Worm (Caenorhabditis elegans) whole organism, mixed stage, embryonic: ENCODE results near the gene C50F4.10.

Experiments used
- M03D4.4 ChIP-seq: sonication (generic microtip); optimal IDR thresholded peaks from 2 replicates; lab custom pipeline; 2017; ENCODE audit warnings: mild to moderate bottlenecking, missing genetic modification characterization, missing compliant biosample characterization
- bed-3 ChIP-seq: fragments of 200-800 bp; sonication (Bioruptor generic); optimal IDR thresholded peaks from 3 replicates; lab custom pipeline; 2018; ENCODE audit warnings: mild to moderate bottlenecking, missing genetic modification characterization, moderate library complexity, missing compliant biosample characterization
- blmp-1 ChIP-seq: fragments of 150-350 bp; optimal IDR thresholded peaks from 2 replicates; lab custom pipeline; 2014; ENCODE audit warnings: missing biosample characterization, missing genetic modification characterization
- ceh-39 ChIP-seq: fragments of 150-350 bp; optimal IDR thresholded peaks from 2 replicates; lab custom pipeline; 2014; ENCODE audit warnings: missing biosample characterization, missing genetic modification characterization
- ceh-43 ChIP-seq: fragments of 200-800 bp; sonication (Bioruptor generic); optimal IDR thresholded peaks from 2 replicates; lab custom pipeline; 2018; ENCODE audit warnings: mild to moderate bottlenecking, missing genetic modification characterization, moderate library complexity, missing compliant biosample characterization
- ceh-83 ChIP-seq: fragments of 200-800 bp; sonication (Bioruptor generic); optimal IDR thresholded peaks from 2 replicates; lab custom pipeline; 2018; ENCODE audit warnings: mild to moderate bottlenecking, missing genetic modification characterization, missing compliant biosample characterization
- ces-1 ChIP-seq: fragments of 150-350 bp; optimal IDR thresholded peaks from 2 replicates; lab custom pipeline; 2014; ENCODE audit warnings: missing biosample characterization, missing genetic modification reagents, missing genetic modification characterization
- cnd-1 ChIP-seq: fragments of 200-800 bp; sonication (Bioruptor generic); optimal IDR thresholded peaks from 2 replicates; lab custom pipeline; 2018; ENCODE audit warnings: mild to moderate bottlenecking, missing genetic modification characterization, missing compliant biosample characterization
- drap-1 ChIP-seq: fragments of 200-800 bp; sonication (Bioruptor generic); optimal IDR thresholded peaks from 3 replicates; lab custom pipeline; 2018; ENCODE audit warnings: mild to moderate bottlenecking, missing genetic modification characterization, missing compliant biosample characterization
- elt-3 ChIP-seq: fragments of 150-350 bp; optimal IDR thresholded peaks from 2 replicates; lab custom pipeline; 2014; ENCODE audit warnings: missing biosample characterization, missing genetic modification characterization
- hlh-1 ChIP-seq: fragments of 150-350 bp; optimal IDR thresholded peaks from 2 replicates; lab custom pipeline; 2014; ENCODE audit warnings: missing biosample characterization, missing genetic modification reagents, missing genetic modification characterization
- lin-13 ChIP-seq: fragments of 150-350 bp; optimal IDR thresholded peaks from 2 replicates; lab custom pipeline; 2014; ENCODE audit warnings: missing biosample characterization, missing genetic modification characterization
- lin-32 ChIP-seq: fragments of 200-800 bp; sonication (Bioruptor generic); optimal IDR thresholded peaks from 2 replicates; lab custom pipeline; 2018; ENCODE audit warnings: mild to moderate bottlenecking, missing genetic modification characterization, missing compliant biosample characterization
- lsy-2 ChIP-seq: fragments of 150-350 bp; optimal IDR thresholded peaks from 2 replicates; lab custom pipeline; 2014; ENCODE audit warnings: missing biosample characterization, missing genetic modification characterization
- mab-5 ChIP-seq: fragments of 150-350 bp; optimal IDR thresholded peaks from 2 replicates; lab custom pipeline; 2014; ENCODE audit warnings: missing biosample characterization, missing genetic modification characterization
- mep-1 ChIP-seq: fragments of 150-350 bp; optimal IDR thresholded peaks from 2 replicates; lab custom pipeline; 2017; ENCODE audit warnings: missing biosample characterization, missing genetic modification reagents, missing genetic modification characterization, inconsistent platforms
- mls-2 ChIP-seq: sonication (generic microtip); optimal IDR thresholded peaks from 2 replicates; lab custom pipeline; 2016; ENCODE audit warnings: mild to moderate bottlenecking, missing genetic modification characterization, moderate library complexity, missing compliant biosample characterization
- nhr-2 ChIP-seq: fragments of 150-350 bp; optimal IDR thresholded peaks from 2 replicates; lab custom pipeline; 2014; ENCODE audit warnings: missing biosample characterization, missing genetic modification characterization
- nhr-237 ChIP-seq: fragments of 150-350 bp; optimal IDR thresholded peaks from 2 replicates; lab custom pipeline; 2014; ENCODE audit warnings: missing biosample characterization, missing genetic modification characterization
- nhr-28 ChIP-seq: fragments of 150-350 bp; optimal IDR thresholded peaks from 2 replicates; lab custom pipeline; 2014; ENCODE audit warnings: missing biosample characterization, missing genetic modification characterization
- nhr-76 ChIP-seq: sonication (generic microtip); optimal IDR thresholded peaks from 2 replicates; lab custom pipeline; 2017; ENCODE audit warnings: missing biosample characterization, missing genetic modification characterization
- pha-4 ChIP-seq: fragments of 150-350 bp; optimal IDR thresholded peaks from 2 replicates; lab custom pipeline; 2018; ENCODE audit warnings: missing biosample characterization, missing genetic modification reagents, missing genetic modification characterization
- sem-2 ChIP-seq: fragments of 200-800 bp; sonication (Bioruptor generic); optimal IDR thresholded peaks from 2 replicates; lab custom pipeline; 2018; ENCODE audit warnings: mild to moderate bottlenecking, missing genetic modification characterization, missing compliant biosample characterization
- snpc-4 ChIP-seq: fragments of 150-350 bp; optimal IDR thresholded peaks from 2 replicates; lab custom pipeline; 2014; ENCODE audit warnings: missing biosample characterization, missing genetic modification characterization
- sptf-1 ChIP-seq: sonication (generic microtip); optimal IDR thresholded peaks from 2 replicates; lab custom pipeline; 2017; ENCODE audit warnings: mild to moderate bottlenecking, missing genetic modification characterization, moderate library complexity, missing compliant biosample characterization
- tbx-8 ChIP-seq: fragments of 200-800 bp; sonication (Bioruptor generic); optimal IDR thresholded peaks from 2 replicates; lab custom pipeline; 2018; ENCODE audit warnings: mild to moderate bottlenecking, missing genetic modification characterization, moderate library complexity, missing compliant biosample characterization
- unc-120 ChIP-seq: sonication (generic microtip); optimal IDR thresholded peaks from 2 replicates; lab custom pipeline; 2017; ENCODE audit warnings: missing genetic modification characterization, missing compliant biosample characterization; ENCODE audit not compliant: poor library complexity, severe bottlenecking
- unc-39 ChIP-seq: fragments of 150-350 bp; optimal IDR thresholded peaks from 2 replicates; lab custom pipeline; 2014; ENCODE audit warnings: missing biosample characterization, missing genetic modification characterization
- unc-62 ChIP-seq: fragments of 150-350 bp; optimal IDR thresholded peaks from 2 replicates; lab custom pipeline; 2014; ENCODE audit warnings: missing biosample characterization, missing genetic modification reagents, missing genetic modification characterization
- zip-8 ChIP-seq: fragments of 150-350 bp; optimal IDR thresholded peaks from 2 replicates; lab custom pipeline; 2014; ENCODE audit warnings: missing biosample characterization, missing genetic modification characterization
- ztf-11 ChIP-seq: fragments of 150-350 bp; optimal IDR thresholded peaks from 2 replicates; lab custom pipeline; 2014; ENCODE audit warnings: missing biosample characterization, missing genetic modification characterization

Gene C50F4.10

DNA sequence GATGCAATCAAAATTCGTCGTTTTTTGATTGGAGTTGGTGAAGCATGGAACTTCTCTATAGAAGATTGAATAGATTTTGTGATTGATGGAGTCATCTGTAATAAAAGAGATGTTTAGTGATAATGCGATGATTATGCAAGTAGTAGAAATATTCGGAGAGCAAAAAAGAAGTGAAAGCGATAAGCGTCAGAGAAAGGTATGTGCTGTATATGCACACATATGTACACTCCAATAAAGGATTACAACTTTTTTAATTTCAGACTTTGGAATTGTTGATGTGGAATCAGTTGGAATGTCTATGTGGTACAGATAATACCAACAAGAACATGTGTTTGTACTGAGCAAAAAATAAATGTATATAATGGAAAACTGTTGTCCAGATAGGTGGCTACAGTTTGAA is 38.8 kb upstream of the C50F4.10 start, which contains the start of gene F25B3.5:
TSS of gene F25B3.5 (minus strand) at position 101 of the 400 bp plus-strand sequence.
- no peak for TF ChIP-seq lin-32 (GFP tag; lab: Kevin White, UChicago)
- TF ChIP-seq snpc-4 (tag; lab: Kevin White, UChicago) = no peak
- TF ChIP-seq pha-4 (tag; lab: Kevin White, UChicago) = no peak
- TF ChIP-seq elt-3 (tag; lab: Kevin White, UChicago) = no peak
- TF ChIP-seq lin-13 (tag; lab: Kevin White, UChicago) = no peak
- no peak for TF ChIP-seq nhr-76 (tag; lab: Kevin White, UChicago)
- no peak for TF ChIP-seq blmp-1 (tag; lab: Kevin White, UChicago)
- TF ChIP-seq bed-3 (GFP tag; lab: Kevin White, UChicago) = no peak
- TF ChIP-seq unc-120 = no peak
- no peak for TF ChIP-seq tbx-8 (GFP tag; lab: Kevin White, UChicago)
- TF ChIP-seq hlh-1 (tag; lab: Kevin White, UChicago) = no peak
- TF ChIP-seq mep-1 (tag; lab: Kevin White, UChicago) = no peak
- no peak for TF ChIP-seq unc-62
- TF ChIP-seq nhr-28 (tag; lab: Kevin White, UChicago) = no peak
- no peak for TF ChIP-seq ceh-83 (GFP tag; lab: Kevin White, UChicago)
- TF ChIP-seq mls-2 (tag; lab: Kevin White, UChicago) = no peak
- no peak for TF ChIP-seq sptf-1 (tag; lab: Kevin White, UChicago)
- TF ChIP-seq cnd-1 = no peak
- no peak for TF ChIP-seq M03D4.4

DNA sequence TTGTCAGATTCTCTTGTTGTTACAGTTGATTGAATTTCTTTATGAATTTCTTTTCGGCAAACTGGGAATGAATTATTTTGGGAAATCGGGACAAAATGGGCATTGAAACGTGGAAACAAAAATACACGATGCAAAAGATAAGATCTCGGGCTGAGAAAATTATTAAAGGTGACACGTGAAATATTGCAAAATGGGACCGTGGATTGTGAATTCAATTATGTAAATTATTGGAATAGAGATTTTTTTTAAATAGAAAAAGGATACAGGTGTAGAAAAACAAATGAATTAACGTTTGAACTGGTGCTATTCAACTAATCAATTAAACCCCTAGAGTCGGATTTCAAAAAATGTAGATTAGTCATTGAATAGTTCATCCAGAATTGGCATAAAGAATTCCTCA is 37.3 kb upstream of the C50F4.10 start, which contains the start of gene F25B3.4:
TSS of gene F25B3.4 (minus strand) at position 101 of the 400 bp plus-strand sequence.
- TF ChIP-seq ceh-39 (tag; lab: Kevin White, UChicago) (no peak), nhr-76 (tag; lab: Kevin White, UChicago) (no peak), sptf-1 (tag; lab: Kevin White, UChicago) (no peak), sem-2 (GFP tag; lab: Kevin White, UChicago) (no peak), unc-39 (tag; lab: Kevin White, UChicago) (no peak), lsy-2 (tag; lab: Kevin White, UChicago) (no peak), ces-1 (GFP tag; lab: Kevin White, UChicago) (no peak), ceh-43 (GFP tag; lab: Kevin White, UChicago) (no peak), drap-1 (GFP tag; lab: Kevin White, UChicago) (no peak), pha-4 (tag; lab: Kevin White, UChicago) (no peak)

DNA sequence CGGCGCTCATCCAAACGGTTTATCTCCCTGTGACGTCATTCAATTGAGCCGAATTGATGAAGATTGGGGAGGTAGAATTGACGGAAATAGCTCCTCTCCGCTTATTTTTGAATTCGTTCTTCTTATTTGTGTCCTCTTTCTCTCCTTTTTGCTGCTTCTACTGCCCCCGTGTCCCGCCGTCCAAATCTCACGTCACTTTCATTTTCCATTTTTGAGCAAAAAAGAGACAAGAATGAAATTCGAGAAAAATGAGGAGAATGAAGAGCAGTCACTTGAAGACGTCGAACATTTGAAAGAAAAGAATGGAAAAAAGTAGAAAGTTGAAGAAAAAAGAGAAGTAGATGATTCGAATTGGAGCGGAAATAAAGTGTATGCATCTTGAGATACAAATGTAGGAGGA is 32.2 kb upstream of the C50F4.10 start:
- TF ChIP-seq pha-4 (tag; lab: Kevin White, UChicago) (no peak), tbx-8 (GFP tag; lab: Kevin White, UChicago) (no peak), zip-8 (peak; percentile 50)

DNA sequence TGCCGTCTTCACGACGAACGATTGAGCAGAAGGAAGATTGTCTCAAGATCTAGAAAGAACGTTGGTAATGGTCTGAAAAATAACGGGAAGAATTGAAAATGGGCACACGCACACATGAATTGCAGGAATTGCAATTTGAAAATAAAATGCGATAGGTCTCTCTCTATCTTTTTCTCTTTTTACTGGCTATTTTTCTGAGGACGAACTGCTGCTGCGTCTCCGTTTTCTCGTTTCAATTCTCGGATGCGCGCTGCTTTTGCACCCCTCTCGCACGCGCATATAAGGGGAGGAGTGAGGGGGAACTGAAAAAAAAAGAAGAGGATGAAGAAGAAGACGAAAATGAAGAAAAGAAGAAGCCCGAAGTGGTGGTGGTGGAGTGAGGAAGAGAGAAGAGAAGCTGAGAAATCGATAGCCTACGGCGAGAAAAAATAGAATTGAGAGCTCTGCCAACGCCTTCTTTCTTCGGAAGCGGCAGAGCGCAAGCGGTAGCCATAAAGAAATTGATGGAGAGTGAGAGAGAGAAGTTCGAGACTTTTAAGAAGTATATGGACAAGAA is 30.3 kb upstream of the C50F4.10 start, which contains the start of gene rgef-1:
TSS of gene rgef-1 (minus strand) at position 51 of the 556 bp plus-strand sequence.
- TF ChIP-seq sptf-1 (tag; lab: Kevin White, UChicago) (peak; percentile 5), nhr-2 (tag; lab: Kevin White, UChicago) (no peak), ces-1 (GFP tag; lab: Kevin White, UChicago) (peak; percentile 91), cnd-1 (no peak)

DNA sequence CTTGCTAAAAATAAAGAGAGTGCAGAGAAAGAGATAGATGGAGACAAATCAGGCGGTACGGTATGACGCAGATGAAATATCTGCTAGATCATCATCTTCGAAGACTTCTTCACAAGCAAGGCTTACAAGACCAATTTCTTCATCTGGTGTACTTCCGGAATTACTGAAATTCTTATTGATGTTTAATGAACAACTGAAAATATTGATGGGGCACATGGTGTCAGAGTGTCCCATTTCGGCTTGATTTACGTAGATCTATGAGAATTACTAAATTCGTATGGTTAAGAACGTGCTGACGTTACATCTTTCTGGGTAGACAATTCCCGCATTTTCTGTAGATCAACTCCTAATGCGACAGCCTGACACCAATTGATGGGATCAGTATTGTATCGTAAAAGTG is 25.3 kb upstream of the C50F4.10 start:
- no peak for TF ChIP-seq unc-62
- no peak for TF ChIP-seq lsy-2 (tag; lab: Kevin White, UChicago)
- no peak for TF ChIP-seq unc-120
- TF ChIP-seq nhr-76 (tag; lab: Kevin White, UChicago) = no peak
- TF ChIP-seq ceh-39 (tag; lab: Kevin White, UChicago) = no peak
- TF ChIP-seq snpc-4 (tag; lab: Kevin White, UChicago) = no peak
- no peak for TF ChIP-seq ceh-43 (GFP tag; lab: Kevin White, UChicago)
- TF ChIP-seq blmp-1 (tag; lab: Kevin White, UChicago) = no peak
- no peak for TF ChIP-seq mab-5 (tag; lab: Kevin White, UChicago)
- no peak for TF ChIP-seq cnd-1
- no peak for TF ChIP-seq sem-2 (GFP tag; lab: Kevin White, UChicago)
- TF ChIP-seq nhr-237 (tag; lab: Kevin White, UChicago) = no peak
- TF ChIP-seq unc-39 (tag; lab: Kevin White, UChicago) = no peak
- TF ChIP-seq hlh-1 (tag; lab: Kevin White, UChicago) = no peak
- no peak for TF ChIP-seq zip-8
- no peak for TF ChIP-seq pha-4 (tag; lab: Kevin White, UChicago)
- no peak for TF ChIP-seq ztf-11
- no peak for TF ChIP-seq mls-2 (tag; lab: Kevin White, UChicago)
